Worm (Caenorhabditis elegans) whole organism, young adult: ENCODE data around the gene srx-43.

ENCODE experiments used
- B0019.2 ChIP-seq: fragments of 200-800 bp; sonication (Bioruptor generic); conservative IDR thresholded peaks from 2 replicates; pipeline ENCODE4 v1.3.6; 2022; ENCODE audit warnings: missing genetic modification reagents, missing genetic modification characterization, missing compliant biosample characterization
- B0035.1 ChIP-seq: sonication (generic microtip); optimal IDR thresholded peaks from 2 replicates; lab custom pipeline; 2016; ENCODE audit warnings: missing genetic modification characterization, mild to moderate bottlenecking, missing compliant biosample characterization, missing genotype, missing genetic modification reagents
- F23B12.7 ChIP-seq: sonication (generic microtip); optimal IDR thresholded peaks from 2 replicates; lab custom pipeline; 2017; ENCODE audit warnings: missing genetic modification characterization, mild to moderate bottlenecking, missing compliant biosample characterization, antibody characterized with exemption, moderate library complexity; ENCODE audit not compliant: insufficient read depth
- F49E8.2 ChIP-seq: sonication (generic microtip); optimal IDR thresholded peaks from 3 replicates; lab custom pipeline; 2017; ENCODE audit warnings: missing genetic modification characterization, mild to moderate bottlenecking, missing compliant biosample characterization, antibody characterized with exemption, moderate library complexity; ENCODE audit not compliant: insufficient read depth
- F52B5.7 ChIP-seq: sonication (generic microtip); optimal IDR thresholded peaks from 2 replicates; lab custom pipeline; 2016; ENCODE audit warnings: mild to moderate bottlenecking, missing genetic modification characterization, missing compliant biosample characterization
- F55B11.4 ChIP-seq: sonication (generic microtip); optimal IDR thresholded peaks from 2 replicates; lab custom pipeline; 2016; ENCODE audit warnings: missing compliant biosample characterization, missing genetic modification characterization, borderline replicate concordance; ENCODE audit not compliant: insufficient read depth
- K11D2.4 ChIP-seq: fragments of 200-800 bp; sonication (Bioruptor generic); IDR thresholded peaks from 2 replicates; pipeline ENCODE4 v1.3.6; 2022; ENCODE audit warnings: missing genetic modification reagents, missing genetic modification characterization, missing compliant biosample characterization
- Y95B8A.8 ChIP-seq: fragments of 200-800 bp; sonication (Bioruptor generic); IDR thresholded peaks from 2 replicates; pipeline ENCODE4 v1.3.6; 2022; ENCODE audit warnings: missing genetic modification reagents, missing genetic modification characterization, missing compliant biosample characterization
- akir-1 ChIP-seq: fragments of 200-800 bp; sonication (Bioruptor generic); optimal IDR thresholded peaks from 2 replicates; lab custom pipeline; 2018; ENCODE audit warnings: mild to moderate bottlenecking, missing genetic modification characterization, moderate library complexity, missing compliant biosample characterization
- aptf-2 ChIP-seq: fragments of 200-800 bp; sonication (Bioruptor generic); conservative IDR thresholded peaks from 2 replicates; pipeline ENCODE4 v1.3.6; 2022; ENCODE audit warnings: missing genetic modification reagents, missing genetic modification characterization, missing compliant biosample characterization
- aptf-3 ChIP-seq: fragments of 200-800 bp; sonication (Bioruptor generic); IDR thresholded peaks from 2 replicates; pipeline ENCODE4 v1.3.6; 2022; ENCODE audit warnings: missing genetic modification characterization, missing compliant biosample characterization
- attf-5 ChIP-seq: fragments of 200-800 bp; sonication (Bioruptor generic); optimal IDR thresholded peaks from 2 replicates; lab custom pipeline; 2018; ENCODE audit warnings: mild to moderate bottlenecking, missing genetic modification characterization, missing compliant biosample characterization
- attf-6 ChIP-seq: fragments of 200-800 bp; sonication (Bioruptor generic); IDR thresholded peaks from 2 replicates; pipeline ENCODE4 v1.3.6; 2022; ENCODE audit warnings: missing genetic modification reagents, missing genetic modification characterization, missing compliant biosample characterization
- bed-2 ChIP-seq: fragments of 200-800 bp; sonication (Bioruptor generic); IDR thresholded peaks from 2 replicates; pipeline ENCODE4 v1.3.6; 2022; ENCODE audit warnings: missing genetic modification reagents, missing genetic modification characterization, missing compliant biosample characterization
- chd-7 ChIP-seq: sonication (generic microtip); optimal IDR thresholded peaks from 2 replicates; lab custom pipeline; 2016; ENCODE audit warnings: mild to moderate bottlenecking, missing genetic modification characterization, moderate library complexity, missing compliant biosample characterization
- dpl-1 ChIP-seq: fragments of 150-350 bp; optimal IDR thresholded peaks from 2 replicates; lab custom pipeline; 2014; ENCODE audit warnings: missing biosample characterization, missing genetic modification reagents, missing genetic modification characterization
- ekl-4 ChIP-seq: fragments of 200-800 bp; sonication (Bioruptor generic); IDR thresholded peaks from 2 replicates; pipeline ENCODE4 v1.3.6; 2022; ENCODE audit warnings: missing genetic modification reagents, missing genetic modification characterization, missing compliant biosample characterization
- hlh-12 ChIP-seq: sonication (generic microtip); optimal IDR thresholded peaks from 2 replicates; lab custom pipeline; 2016; ENCODE audit warnings: missing genetic modification characterization, missing compliant biosample characterization
- hlh-26 ChIP-seq: fragments of 200-800 bp; sonication (Bioruptor generic); conservative IDR thresholded peaks from 2 replicates; pipeline ENCODE4 v1.3.6; 2022; ENCODE audit warnings: missing genetic modification reagents, missing genetic modification characterization, missing compliant biosample characterization
- hmg-20 ChIP-seq: fragments of 200-800 bp; sonication (Bioruptor generic); IDR thresholded peaks from 2 replicates; pipeline ENCODE4 v1.3.6; 2022; ENCODE audit warnings: missing genetic modification reagents, missing genetic modification characterization, missing compliant biosample characterization
- lag-1 ChIP-seq: fragments of 200-800 bp; sonication (Bioruptor generic); IDR thresholded peaks from 2 replicates; pipeline ENCODE4 v1.3.6; 2022; ENCODE audit warnings: missing genetic modification reagents, missing genetic modification characterization, missing compliant biosample characterization
- let-526 ChIP-seq: fragments of 200-800 bp; sonication (Bioruptor generic); IDR thresholded peaks from 2 replicates; pipeline ENCODE4 v1.3.6; 2022; ENCODE audit warnings: missing genetic modification reagents, missing genetic modification characterization, missing compliant biosample characterization
- lin-26 ChIP-seq: fragments of 200-800 bp; sonication (Bioruptor generic); IDR thresholded peaks from 2 replicates; pipeline ENCODE4 v1.3.6; 2022; ENCODE audit warnings: missing genetic modification reagents, missing genetic modification characterization, missing compliant biosample characterization
- lin-35 ChIP-seq, 3 experiments: fragments of 150-350 bp in 2 of 3; sonication (generic microtip) in 1 of 3; optimal IDR thresholded peaks; 2 replicates each; lab custom pipeline; 2014 to 2018; ENCODE audit warnings: missing biosample characterization in 3 of 3, missing genetic modification characterization in 3 of 3, missing genetic modification reagents in 3 of 3
- lin-54 ChIP-seq: fragments of 200-800 bp; sonication (Bioruptor generic); optimal IDR thresholded peaks from 2 replicates; lab custom pipeline; 2018; ENCODE audit warnings: mild to moderate bottlenecking, missing genetic modification characterization, missing compliant biosample characterization
- lir-1 ChIP-seq: fragments of 200-800 bp; sonication (Bioruptor generic); conservative IDR thresholded peaks from 2 replicates; pipeline ENCODE4 v1.3.6; 2022; ENCODE audit warnings: missing genetic modification reagents, missing genetic modification characterization, missing compliant biosample characterization
- lsy-27 ChIP-seq: sonication (generic microtip); optimal IDR thresholded peaks from 2 replicates; lab custom pipeline; 2017; ENCODE audit warnings: missing genetic modification characterization, mild to moderate bottlenecking, missing compliant biosample characterization, antibody characterized with exemption, missing genotype, borderline replicate concordance; ENCODE audit not compliant: insufficient read depth
- mel-28 ChIP-seq: sonication (generic microtip); optimal IDR thresholded peaks from 2 replicates; lab custom pipeline; 2016; ENCODE audit warnings: borderline replicate concordance, mild to moderate bottlenecking, missing genetic modification characterization, missing compliant biosample characterization
- mxl-1 ChIP-seq: sonication (generic microtip); optimal IDR thresholded peaks from 2 replicates; lab custom pipeline; 2016; ENCODE audit warnings: missing genetic modification characterization, missing compliant biosample characterization
- nfyb-1 ChIP-seq: fragments of 200-800 bp; sonication (Bioruptor generic); IDR thresholded peaks from 2 replicates; pipeline ENCODE4 v1.3.6; 2022; ENCODE audit warnings: missing genetic modification reagents, missing genetic modification characterization, missing compliant biosample characterization
- nhr-179 ChIP-seq: sonication (generic microtip); optimal IDR thresholded peaks from 2 replicates; lab custom pipeline; 2016; ENCODE audit warnings: mild to moderate bottlenecking, missing genetic modification characterization, missing compliant biosample characterization
- nhr-80 ChIP-seq: sonication (generic microtip); optimal IDR thresholded peaks from 2 replicates; lab custom pipeline; 2016; ENCODE audit warnings: missing genetic modification characterization, missing compliant biosample characterization
- snpc-4 ChIP-seq, 5 experiments: fragments of 150-350 bp in 1 of 5; sonication (generic microtip) in 4 of 5; optimal IDR thresholded peaks; 2 replicates each; lab custom pipeline; 2014 to 2018; ENCODE audit warnings: missing genetic modification characterization in 5 of 5, missing biosample characterization in 3 of 5, antibody characterized with exemption in 2 of 5, mild to moderate bottlenecking in 2 of 5, missing compliant biosample characterization in 2 of 5, missing genotype in 2 of 5, moderate library complexity in 2 of 5, missing genetic modification reagents in 1 of 5
- unc-130 ChIP-seq: sonication (generic microtip); optimal IDR thresholded peaks from 2 replicates; lab custom pipeline; 2016; ENCODE audit warnings: missing genetic modification reagents, missing genetic modification characterization, missing compliant biosample characterization
- xnd-1 ChIP-seq: sonication (generic microtip); optimal IDR thresholded peaks from 2 replicates; lab custom pipeline; 2016; ENCODE audit warnings: missing genotype, missing genetic modification reagents, missing genetic modification characterization, missing compliant biosample characterization
- ztf-25 ChIP-seq: fragments of 200-800 bp; sonication (Bioruptor generic); IDR thresholded peaks from 2 replicates; pipeline ENCODE4 v1.3.6; 2022; ENCODE audit warnings: missing genetic modification reagents, missing genetic modification characterization, missing compliant biosample characterization
- ztf-26 ChIP-seq: sonication (generic microtip); optimal IDR thresholded peaks from 2 replicates; lab custom pipeline; 2017; ENCODE audit warnings: missing genetic modification characterization, missing compliant biosample characterization

Gene srx-43

ce11 chrV:16002288-16002687, 15.5 kb upstream of the srx-43 start, which contains the start of gene nhr-63 (continued):
- no peak for TF ChIP-seq F55B11.4 (tag; lab: Kevin White, UChicago)
- TF ChIP-seq let-526 = no peak

ce11 chrV:16007505-16007904, 10.3 kb upstream of the srx-43 start, which contains the start of gene str-231:
Gene str-231 (minus strand): TSS chrV:16007605.
- no peak for TF ChIP-seq attf-6 (GFP tag; lab: Robert Waterston, UW)
- no peak for TF ChIP-seq Y95B8A.8 (GFP tag; lab: Robert Waterston, UW)
- TF ChIP-seq akir-1 (GFP tag; lab: Kevin White, UChicago) = no peak
- TF ChIP-seq F49E8.2 (tag; lab: Kevin White, UChicago) = no peak
- TF ChIP-seq lin-54 (GFP tag; lab: Kevin White, UChicago) = no peak
- no peak for TF ChIP-seq snpc-4 (GFP tag; optimal IDR thresholded peaks at IDR 0.05; lab: Kevin White, UChicago)
- TF ChIP-seq snpc-4 (tag; optimal IDR thresholded peaks at IDR 0.05; lab: Kevin White, UChicago) = no peak
- TF ChIP-seq lir-1 (GFP tag; lab: Robert Waterston, UW) = no peak
- no peak for TF ChIP-seq mxl-1 (tag; lab: Kevin White, UChicago)
- TF ChIP-seq hlh-26 (GFP tag; lab: Robert Waterston, UW) = no peak
- no peak for TF ChIP-seq nhr-179 (tag; lab: Kevin White, UChicago)
- no peak for TF ChIP-seq chd-7 (tag; lab: Kevin White, UChicago)
- no peak for TF ChIP-seq lin-35 (GFP tag; optimal IDR thresholded peaks at IDR 0.05; lab: Kevin White, UChicago)
- TF ChIP-seq aptf-2 = no peak
- TF ChIP-seq mel-28 = no peak
- no peak for TF ChIP-seq ekl-4 (GFP tag; lab: Robert Waterston, UW)
- no peak for TF ChIP-seq ztf-25
- TF ChIP-seq unc-130 (GFP tag; lab: Kevin White, UChicago) = no peak
- no peak for TF ChIP-seq B0035.1 (tag; lab: Kevin White, UChicago)
- no peak for TF ChIP-seq aptf-3 (GFP tag; lab: Robert Waterston, UW)

DNA sequence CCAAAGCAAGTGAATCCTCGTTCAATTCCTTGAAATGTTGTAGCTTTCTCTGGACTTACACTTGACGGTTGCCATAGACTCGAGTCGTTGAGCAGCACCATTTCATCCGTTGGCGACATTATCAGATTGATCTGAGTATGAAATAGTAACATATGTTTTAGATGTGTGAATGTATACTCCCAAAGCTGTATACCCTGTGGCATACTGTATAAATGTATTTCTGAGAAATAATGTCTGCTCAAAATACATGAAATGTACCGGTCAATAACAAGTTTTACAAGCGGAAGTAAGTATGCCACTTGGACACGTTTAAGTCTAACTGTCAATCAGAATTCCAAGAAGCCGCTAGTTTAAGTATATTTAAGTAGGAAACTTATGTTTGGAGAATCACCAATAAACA, 8.2 kb upstream of the srx-43 start, which contains the start of gene str-233:
TSS of gene str-233 (minus strand) at position 101 of the 400 bp plus-strand sequence.
- TF ChIP-seq ztf-26 (tag; lab: Kevin White, UChicago) = no peak
- TF ChIP-seq lsy-27 = no peak
- TF ChIP-seq lag-1 (GFP tag; lab: Robert Waterston, UW) = no peak
- no peak for TF ChIP-seq bed-2 (GFP tag; lab: Robert Waterston, UW)
- TF ChIP-seq hlh-12 (tag; lab: Kevin White, UChicago) = no peak
- no peak for TF ChIP-seq aptf-2
- no peak for TF ChIP-seq dpl-1 (GFP tag; lab: Kevin White, UChicago)
- no peak for TF ChIP-seq attf-5 (GFP tag; lab: Kevin White, UChicago)
- no peak for TF ChIP-seq xnd-1 (tag; lab: Kevin White, UChicago)
- TF ChIP-seq mel-28 = no peak
- TF ChIP-seq nfyb-1 = no peak
- TF ChIP-seq snpc-4 (GFP tag; optimal IDR thresholded peaks at IDR 0.05; lab: Kevin White, UChicago) = no peak
- no peak for TF ChIP-seq snpc-4 (tag; optimal IDR thresholded peaks at IDR 0.05; lab: Kevin White, UChicago)
- no peak for TF ChIP-seq F52B5.7 (tag; lab: Kevin White, UChicago)
- no peak for TF ChIP-seq K11D2.4 (GFP tag; lab: Robert Waterston, UW)
- TF ChIP-seq, all 124 proteins: peak for 0

DNA sequence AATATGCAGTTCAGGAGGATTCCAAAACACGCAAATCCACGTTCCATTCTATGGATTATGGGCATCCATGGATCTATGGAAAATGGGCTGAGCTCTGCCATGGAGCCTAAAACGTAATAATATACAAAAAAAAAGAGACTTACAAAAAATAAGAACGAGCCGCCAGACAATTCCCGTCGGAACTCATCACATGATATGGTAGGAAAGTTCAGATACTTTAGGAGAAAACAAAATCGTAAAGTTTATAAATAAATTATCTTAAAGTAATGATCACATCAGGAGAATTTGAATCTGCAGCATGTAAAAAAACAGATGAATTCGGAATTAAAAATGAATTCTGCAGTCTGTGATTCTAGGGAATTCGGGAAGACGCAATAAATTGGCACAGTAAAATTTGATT, 2.1 kb upstream of the srx-43 start, which contains the start of gene str-232:
TSS of gene str-232 (minus strand) at position 101 of the 400 bp plus-strand sequence.
- no peak for TF ChIP-seq lin-26
- no peak for TF ChIP-seq B0019.2 (GFP tag; lab: Robert Waterston, UW)
- no peak for TF ChIP-seq dpl-1 (GFP tag; lab: Kevin White, UChicago)
- no peak for TF ChIP-seq hmg-20
- TF ChIP-seq attf-5 (GFP tag; lab: Kevin White, UChicago) = no peak
- no peak for TF ChIP-seq nhr-80 (tag; lab: Kevin White, UChicago)
- TF ChIP-seq mxl-1 (tag; lab: Kevin White, UChicago) = no peak
- TF ChIP-seq F23B12.7 (tag; lab: Kevin White, UChicago) = no peak
- TF ChIP-seq, all 124 proteins: peak for 0
